Fruit fly (Drosophila melanogaster) whole organism, adult: Measurements from ENCODE around the gene Ppm1.

Experiments used
- CG12768 ChIP-seq: fragments of 200-800 bp; sonication (Bioruptor generic); optimal IDR thresholded peaks from 2 replicates; lab custom pipeline; 2017; ENCODE audit warnings: missing biosample characterization, missing genetic modification characterization, mild to moderate bottlenecking, moderate library complexity, missing genetic modification reagents
- CG1620 ChIP-seq: fragments of 200-800 bp; sonication (Bioruptor generic); optimal IDR thresholded peaks from 2 replicates; lab custom pipeline; 2016; ENCODE audit warnings: missing biosample characterization, missing genetic modification characterization
- CG33017 ChIP-seq: fragments of 200-800 bp; sonication (Bioruptor generic); optimal IDR thresholded peaks from 2 replicates; lab custom pipeline; 2018; ENCODE audit warnings: missing biosample characterization, mild to moderate bottlenecking, missing genetic modification characterization, moderate library complexity
- CG5204 ChIP-seq: fragments of 200-800 bp; sonication (Bioruptor generic); optimal IDR thresholded peaks from 2 replicates; lab custom pipeline; 2016; ENCODE audit warnings: missing biosample characterization, missing genetic modification characterization
- Crg-1 ChIP-seq: fragments of 200-800 bp; sonication (Bioruptor generic); optimal IDR thresholded peaks from 2 replicates; lab custom pipeline; 2016; ENCODE audit warnings: missing biosample characterization, missing genetic modification characterization
- bab1 ChIP-seq: fragments of 200-800 bp; sonication (Bioruptor generic); optimal IDR thresholded peaks from 3 replicates; lab custom pipeline; 2019; ENCODE audit warnings: missing biosample characterization, mild to moderate bottlenecking, missing genetic modification characterization, moderate library complexity
- cic ChIP-seq: fragments of 200-800 bp; sonication (Bioruptor generic); optimal IDR thresholded peaks from 2 replicates; lab custom pipeline; 2017; ENCODE audit warnings: missing biosample characterization, mild to moderate bottlenecking, missing genetic modification characterization, moderate library complexity
- cnc ChIP-seq, 2 experiments: fragments of >200 bp; optimal IDR thresholded peaks; 2 replicates each; lab custom pipeline; 2017
- kay ChIP-seq: fragments of 200-800 bp; sonication (Bioruptor generic); peaks from one replicate; lab custom pipeline; 2016; ENCODE audit warnings: missing biosample characterization, missing genetic modification characterization, borderline replicate concordance
- pad ChIP-seq: fragments of 200-800 bp; sonication (Bioruptor generic); optimal IDR thresholded peaks from 3 replicates; lab custom pipeline; 2017; ENCODE audit warnings: missing biosample characterization, missing genetic modification characterization, mild to moderate bottlenecking, moderate library complexity, missing genetic modification reagents
- tj ChIP-seq: fragments of 200-800 bp; sonication (Bioruptor generic); optimal IDR thresholded peaks from 3 replicates; lab custom pipeline; 2017; ENCODE audit warnings: missing biosample characterization, mild to moderate bottlenecking, missing genetic modification characterization, moderate library complexity
- toe ChIP-seq: fragments of 200-800 bp; sonication (Bioruptor generic); optimal IDR thresholded peaks from 2 replicates; lab custom pipeline; 2016; ENCODE audit warnings: missing biosample characterization, missing genetic modification characterization

dm6 chr3L:625899-626298, 44.8 kb downstream of the Ppm1 start:
- TF ChIP-seq kay, result no peak
- no peak for TF ChIP-seq tj
- no peak for TF ChIP-seq CG12768 (GFP tag; lab: Kevin White, UChicago)
- TF ChIP-seq CG33017 (tag; lab: Kevin White, UChicago), result no peak
- no peak for TF ChIP-seq CG5204
- no peak for TF ChIP-seq CG1620 (GFP tag; lab: Kevin White, UChicago)
- no peak for TF ChIP-seq cic (GFP tag; lab: Kevin White, UChicago)
- no peak for TF ChIP-seq bab1 (GFP tag; lab: Kevin White, UChicago)
- TF ChIP-seq Crg-1 (GFP tag; lab: Kevin White, UChicago), result no peak
- TF ChIP-seq cnc (optimal IDR thresholded peaks at IDR 0.05; lab: Kevin White, UChicago), result no peak
- TF ChIP-seq pad (GFP tag; lab: Kevin White, UChicago), result no peak
- no peak for TF ChIP-seq toe
